Worm (Caenorhabditis elegans) whole organism, early embryonic: ENCODE results near the gene M18.3.

Experiments
- B0310.2 ChIP-seq: sonication (generic microtip); optimal IDR thresholded peaks from 2 replicates; lab custom pipeline; 2016; ENCODE audit warnings: mild to moderate bottlenecking, missing genetic modification characterization, missing compliant biosample characterization
- F13C5.2 ChIP-seq: sonication (generic microtip); optimal IDR thresholded peaks from 2 replicates; lab custom pipeline; 2017; ENCODE audit warnings: mild to moderate bottlenecking, missing genetic modification characterization, inconsistent platforms, missing compliant biosample characterization
- aly-1 ChIP-seq: sonication (generic microtip); optimal IDR thresholded peaks from 2 replicates; lab custom pipeline; 2016; ENCODE audit warnings: missing genetic modification characterization, missing compliant biosample characterization
- ama-1 ChIP-seq: fragments of 150-350 bp; optimal IDR thresholded peaks from 2 replicates; lab custom pipeline; 2014
- ceh-13 ChIP-seq: fragments of 200-800 bp; sonication (Bioruptor generic); optimal IDR thresholded peaks from 2 replicates; lab custom pipeline; 2018; ENCODE audit warnings: mild to moderate bottlenecking, missing genetic modification characterization, missing compliant biosample characterization
- ceh-36 ChIP-seq: sonication (generic microtip); optimal IDR thresholded peaks from 2 replicates; lab custom pipeline; 2016; ENCODE audit warnings: missing genetic modification characterization, inconsistent platforms, missing compliant biosample characterization
- ets-7 ChIP-seq: sonication (generic microtip); optimal IDR thresholded peaks from 2 replicates; lab custom pipeline; 2016; ENCODE audit warnings: missing genotype, missing genetic modification characterization, missing compliant biosample characterization
- flt-1 ChIP-seq: fragments of 200-800 bp; sonication (Bioruptor generic); IDR thresholded peaks from 2 replicates; pipeline ENCODE4 v1.3.6; 2022; ENCODE audit warnings: missing genetic modification characterization, missing compliant biosample characterization
- hmbx-1 ChIP-seq: sonication (generic microtip); optimal IDR thresholded peaks from 2 replicates; lab custom pipeline; 2016; ENCODE audit warnings: mild to moderate bottlenecking, missing genetic modification characterization, missing compliant biosample characterization
- hmg-4 ChIP-seq: fragments of 200-800 bp; sonication (Bioruptor generic); optimal IDR thresholded peaks from 2 replicates; lab custom pipeline; 2018; ENCODE audit warnings: mild to moderate bottlenecking, missing genetic modification characterization, missing compliant biosample characterization
- hnd-1 ChIP-seq: sonication (generic microtip); optimal IDR thresholded peaks from 2 replicates; lab custom pipeline; 2016; ENCODE audit warnings: missing genetic modification characterization, missing compliant biosample characterization
- pes-1 ChIP-seq: fragments of 200-800 bp; sonication (Bioruptor generic); IDR thresholded peaks from 2 replicates; pipeline ENCODE4 v1.3.6; 2022; ENCODE audit warnings: missing genetic modification reagents, missing genetic modification characterization, missing compliant biosample characterization
- scrt-1 ChIP-seq: fragments of 200-800 bp; sonication (Bioruptor generic); IDR thresholded peaks from 2 replicates; pipeline ENCODE4 v1.3.6; 2022; ENCODE audit warnings: missing genetic modification characterization, missing compliant biosample characterization
- sea-1 ChIP-seq: fragments of 200-800 bp; sonication (Bioruptor generic); conservative IDR thresholded peaks from 2 replicates; pipeline ENCODE4 v1.3.6; 2022; ENCODE audit warnings: missing genetic modification characterization, missing compliant biosample characterization
- tbx-11 ChIP-seq: fragments of 200-800 bp; sonication (Bioruptor generic); IDR thresholded peaks from 2 replicates; pipeline ENCODE4 v1.3.6; 2022; ENCODE audit warnings: missing genetic modification characterization, missing compliant biosample characterization
- tbx-37 ChIP-seq: fragments of 200-800 bp; sonication (Bioruptor generic); conservative IDR thresholded peaks from 2 replicates; pipeline ENCODE4 v1.3.6; 2022; ENCODE audit warnings: missing genetic modification reagents, missing genetic modification characterization, missing compliant biosample characterization
- tra-4 ChIP-seq: sonication (generic microtip); optimal IDR thresholded peaks from 2 replicates; lab custom pipeline; 2017; ENCODE audit warnings: missing genetic modification characterization, missing compliant biosample characterization

M18.3 gene

ce11 chrIV:12105558-12105957, at the start of gene M18.3:
M18.3 (plus strand) TSS chrIV:12105858.
- no peak for TF ChIP-seq flt-1
- no peak for TF ChIP-seq tbx-37 (GFP tag; lab: Robert Waterston, UW)
- TF ChIP-seq F13C5.2: no peak
- TF ChIP-seq hmg-4: no peak
- no peak for TF ChIP-seq B0310.2 (tag; lab: Kevin White, UChicago)
- TF ChIP-seq ceh-13: no peak
- no peak for TF ChIP-seq ets-7
- no peak for TF ChIP-seq scrt-1 (GFP tag; lab: Robert Waterston, UW)
- no peak for TF ChIP-seq hmbx-1 (tag; lab: Kevin White, UChicago)
- no peak for TF ChIP-seq pes-1 (GFP tag; lab: Robert Waterston, UW)
- TF ChIP-seq ama-1 (lab: Kevin White, UChicago): no peak
- no peak for TF ChIP-seq ceh-36 (tag; lab: Kevin White, UChicago)
- TF ChIP-seq tra-4: no peak
- TF ChIP-seq tbx-11 (GFP tag; lab: Robert Waterston, UW): no peak
- TF ChIP-seq sea-1: no peak
- TF ChIP-seq hnd-1 (tag; lab: Kevin White, UChicago): no peak
- no peak for TF ChIP-seq aly-1

- TF ChIP-seq ceh-13 (no peak), tbx-37 (GFP tag; lab: Robert Waterston, UW) (no peak), tra-4 (no peak), tbx-11 (GFP tag; lab: Robert Waterston, UW) (no peak)
Observed at ce11 chrIV:12056603-12057002, 49.1 kb upstream of the M18.3 start, which contains the start of gene K08E4.2. K08E4.2 (minus strand) TSS chrIV:12056656.

- TF ChIP-seq ama-1 (lab: Kevin White, UChicago) (no peak), ceh-36 (tag; lab: Kevin White, UChicago) (no peak), hmg-4 (no peak), ceh-13 (no peak), ets-7 (no peak), sea-1 (no peak), B0310.2 (tag; lab: Kevin White, UChicago) (no peak), F13C5.2 (no peak), hmbx-1 (tag; lab: Kevin White, UChicago) (no peak), aly-1 (no peak)
Observed at ce11 chrIV:12057508-12057907, 48.1 kb upstream of the M18.3 start, which contains the start of gene K08E4.3. K08E4.3 (plus strand) TSS chrIV:12057742.

- TF ChIP-seq B0310.2 (tag; lab: Kevin White, UChicago): no peak
- no peak for TF ChIP-seq tra-4
- TF ChIP-seq ets-7: no peak
- no peak for TF ChIP-seq ceh-13
- TF ChIP-seq ama-1 (lab: Kevin White, UChicago): no peak
- no peak for TF ChIP-seq pes-1 (GFP tag; lab: Robert Waterston, UW)
- no peak for TF ChIP-seq sea-1
- no peak for TF ChIP-seq aly-1
- no peak for TF ChIP-seq hnd-1 (tag; lab: Kevin White, UChicago)
- TF ChIP-seq F13C5.2: no peak
- TF ChIP-seq flt-1: no peak
- no peak for TF ChIP-seq hmbx-1 (tag; lab: Kevin White, UChicago)
- TF ChIP-seq ceh-36 (tag; lab: Kevin White, UChicago): no peak
- TF ChIP-seq tbx-37 (GFP tag; lab: Robert Waterston, UW): no peak
- TF ChIP-seq scrt-1 (GFP tag; lab: Robert Waterston, UW): no peak
- no peak for TF ChIP-seq hmg-4
- no peak for TF ChIP-seq tbx-11 (GFP tag; lab: Robert Waterston, UW)
Observed at ce11 chrIV:12061229-12061628, 44.4 kb upstream of the M18.3 start, which contains the start of gene K08E4.8. K08E4.8 (minus strand) TSS chrIV:12061329.

- TF ChIP-seq ceh-13 (no peak), ets-7 (no peak), pes-1 (GFP tag; lab: Robert Waterston, UW) (no peak), sea-1 (no peak), B0310.2 (tag; lab: Kevin White, UChicago) (no peak), ceh-36 (tag; lab: Kevin White, UChicago) (no peak), hmbx-1 (tag; lab: Kevin White, UChicago) (no peak), hmg-4 (no peak), tbx-11 (GFP tag; lab: Robert Waterston, UW) (no peak), hnd-1 (tag; lab: Kevin White, UChicago) (no peak), ama-1 (lab: Kevin White, UChicago) (no peak), scrt-1 (GFP tag; lab: Robert Waterston, UW) (no peak), flt-1 (no peak), aly-1 (no peak)
Observed at ce11 chrIV:12068590-12068989, 37.1 kb upstream of the M18.3 start, which contains the start of gene bath-37. bath-37 (plus strand) TSS chrIV:12068890.

ce11 chrIV:12075497-12075896, 30.2 kb upstream of the M18.3 start, which contains the start of gene K08E4.7:
K08E4.7 (plus strand) TSS chrIV:12075797.
- no peak for TF ChIP-seq scrt-1 (GFP tag; lab: Robert Waterston, UW)
- TF ChIP-seq ama-1 (lab: Kevin White, UChicago): no peak
- TF ChIP-seq F13C5.2: no peak
- no peak for TF ChIP-seq hnd-1 (tag; lab: Kevin White, UChicago)
- TF ChIP-seq tbx-11 (GFP tag; lab: Robert Waterston, UW): no peak
- TF ChIP-seq tbx-37 (GFP tag; lab: Robert Waterston, UW): no peak
- TF ChIP-seq ets-7: no peak
- no peak for TF ChIP-seq pes-1 (GFP tag; lab: Robert Waterston, UW)
- TF ChIP-seq sea-1: no peak
- no peak for TF ChIP-seq tra-4

- TF ChIP-seq tra-4 (no peak), aly-1 (no peak), flt-1 (no peak), hmbx-1 (tag; lab: Kevin White, UChicago) (no peak), hmg-4 (no peak), B0310.2 (tag; lab: Kevin White, UChicago) (no peak), ets-7 (no peak), scrt-1 (GFP tag; lab: Robert Waterston, UW) (no peak), ama-1 (lab: Kevin White, UChicago) (no peak), tbx-37 (GFP tag; lab: Robert Waterston, UW) (no peak)
Observed at ce11 chrIV:12078112-12078812, 27.4 kb upstream of the M18.3 start, which contains the start of gene tmed-1. tmed-1 (minus strand) TSS chrIV:12078162.
